Fruit fly (Drosophila melanogaster) whole organism, wandering third instar larva: ENCODE results near the gene Kmn2.

Experiments used
- CG32264 ChIP-seq: fragments of 200-800 bp; sonication (Bioruptor generic); optimal IDR thresholded peaks from 2 replicates; lab custom pipeline; 2016; ENCODE audit warnings: missing biosample characterization, missing genetic modification characterization
- CG9705 ChIP-seq: fragments of 200-800 bp; sonication (Bioruptor generic); optimal IDR thresholded peaks from 2 replicates; lab custom pipeline; 2018; ENCODE audit warnings: missing biosample characterization, mild to moderate bottlenecking, missing genetic modification characterization
- CrebA ChIP-seq: fragments of 200-800 bp; sonication (Bioruptor generic); optimal IDR thresholded peaks from 2 replicates; lab custom pipeline; 2016; ENCODE audit warnings: missing biosample characterization, mild to moderate bottlenecking, missing genetic modification characterization, borderline replicate concordance
- Dfd ChIP-seq: fragments of >200 bp; optimal IDR thresholded peaks from 2 replicates; lab custom pipeline; 2017; ENCODE audit warnings: missing biosample characterization, missing genetic modification characterization
- Dif ChIP-seq: fragments of 200-275, 200-300 bp; sonication (Bioruptor generic); optimal IDR thresholded peaks from 2 replicates; lab custom pipeline; 2018; ENCODE audit warnings: missing biosample characterization, missing genetic modification characterization; ENCODE audit not compliant: partially characterized antibody
- GATAd ChIP-seq: sonication (Bioruptor generic); optimal IDR thresholded peaks from 2 replicates; lab custom pipeline; 2016; ENCODE audit warnings: missing biosample characterization, missing genetic modification characterization
- HLH106 ChIP-seq: fragments of 200-800 bp; optimal IDR thresholded peaks from 3 replicates; lab custom pipeline; 2019; ENCODE audit warnings: missing biosample characterization, mild to moderate bottlenecking, missing genetic modification characterization, moderate library complexity
- Hnf4 ChIP-seq: fragments of 200-800 bp; sonication (Bioruptor generic); optimal IDR thresholded peaks from 2 replicates; lab custom pipeline; 2016; ENCODE audit warnings: missing biosample characterization, mild to moderate bottlenecking, missing genetic modification characterization
- Hr78 ChIP-seq: fragments of >200 bp; optimal IDR thresholded peaks from 2 replicates; lab custom pipeline; 2017; ENCODE audit warnings: missing biosample characterization, missing genetic modification characterization
- Hr83 ChIP-seq: fragments of 200-300 bp; sonication (Bioruptor generic); optimal IDR thresholded peaks from 2 replicates; lab custom pipeline; 2016; ENCODE audit warnings: missing biosample characterization, mild to moderate bottlenecking, missing genetic modification characterization, moderate library complexity; ENCODE audit not compliant: poor library complexity, severe bottlenecking
- Mio ChIP-seq: sonication (Bioruptor generic); optimal IDR thresholded peaks from 2 replicates; lab custom pipeline; 2016; ENCODE audit warnings: missing biosample characterization, missing genetic modification characterization
- Myc ChIP-seq: fragments of >200 bp; optimal IDR thresholded peaks from 2 replicates; lab custom pipeline; 2017
- N ChIP-seq: fragments of >200 bp; optimal IDR thresholded peaks from 2 replicates; lab custom pipeline; 2018; ENCODE audit warnings: missing biosample characterization, missing external identifiers, missing genetic modification characterization
- OdsH ChIP-seq: fragments of 200-800 bp; sonication (Bioruptor generic); optimal IDR thresholded peaks from 2 replicates; lab custom pipeline; 2016; ENCODE audit warnings: missing biosample characterization, mild to moderate bottlenecking, missing genetic modification characterization
- Rel ChIP-seq, 2 experiments: fragments of 200-800 bp; sonication (Bioruptor generic) in 1 of 2; optimal IDR thresholded peaks; 2 replicates in 1 of 2; 3 replicates in 1 of 2; lab custom pipeline; 2016 to 2019; ENCODE audit warnings: mild to moderate bottlenecking in 2 of 2, missing biosample characterization in 2 of 2, missing genetic modification characterization in 2 of 2, moderate library complexity in 1 of 2
- Sp1 ChIP-seq: fragments of 200-800 bp; sonication (Bioruptor generic); optimal IDR thresholded peaks from 3 replicates; lab custom pipeline; 2019; ENCODE audit warnings: missing biosample characterization, mild to moderate bottlenecking, missing genetic modification characterization, moderate library complexity
- Vsx2 ChIP-seq: fragments of 200-300, 225-300 bp; sonication (Bioruptor generic); optimal IDR thresholded peaks from 2 replicates; lab custom pipeline; 2018; ENCODE audit warnings: missing biosample characterization, missing genetic modification characterization; ENCODE audit not compliant: partially characterized antibody
- br ChIP-seq: fragments of 200-800 bp; sonication (Bioruptor generic); optimal IDR thresholded peaks from 2 replicates; lab custom pipeline; 2016; ENCODE audit warnings: missing biosample characterization, missing genetic modification characterization
- brk ChIP-seq: fragments of 200-800 bp; sonication (Bioruptor generic); optimal IDR thresholded peaks from 2 replicates; lab custom pipeline; 2016; ENCODE audit warnings: missing biosample characterization, mild to moderate bottlenecking, missing genetic modification characterization
- dl ChIP-seq, 2 experiments: fragments of 175-275, 200-275 bp in 1 of 2; fragments of 200-275 bp in 1 of 2; sonication (Bioruptor generic); optimal IDR thresholded peaks; lab custom pipeline; 2018; ENCODE audit warnings: mild to moderate bottlenecking in 2 of 2, missing biosample characterization in 2 of 2, missing genetic modification characterization in 2 of 2, moderate library complexity in 2 of 2; ENCODE audit not compliant: partially characterized antibody in 2 of 2, insufficient read depth in 1 of 2
- dmrt93B ChIP-seq: fragments of 200-800 bp; sonication (Bioruptor generic); optimal IDR thresholded peaks from 2 replicates; lab custom pipeline; 2018; ENCODE audit warnings: missing biosample characterization, mild to moderate bottlenecking, missing genetic modification characterization
- dsf ChIP-seq: sonication (Bioruptor generic); optimal IDR thresholded peaks from 2 replicates; lab custom pipeline; 2016; ENCODE audit warnings: missing biosample characterization, missing genetic modification characterization, borderline replicate concordance
- ey ChIP-seq: fragments of 200-800 bp; sonication (Bioruptor generic); optimal IDR thresholded peaks from 2 replicates; lab custom pipeline; 2016; ENCODE audit warnings: missing biosample characterization, missing genetic modification characterization
- foxo ChIP-seq, 2 experiments: fragments of 200-800 bp; sonication (Bioruptor generic); optimal IDR thresholded peaks; 2 replicates in 1 of 2; 3 replicates in 1 of 2; lab custom pipeline; 2016 to 2017; ENCODE audit warnings: missing biosample characterization in 2 of 2, missing genetic modification characterization in 2 of 2
- fru ChIP-seq: fragments of 200-800 bp; sonication (Bioruptor generic); optimal IDR thresholded peaks from 3 replicates; lab custom pipeline; 2016; ENCODE audit warnings: missing biosample characterization, mild to moderate bottlenecking, missing genetic modification characterization
- jim ChIP-seq: fragments of 175-275, 200-325 bp; sonication (Bioruptor generic); optimal IDR thresholded peaks from 2 replicates; lab custom pipeline; 2016; ENCODE audit warnings: missing biosample characterization, mild to moderate bottlenecking, missing genetic modification characterization
- lola ChIP-seq: fragments of >200 bp; optimal IDR thresholded peaks from 2 replicates; lab custom pipeline; 2017; ENCODE audit warnings: missing biosample characterization, missing genetic modification characterization
- pan ChIP-seq: fragments of >200 bp; optimal IDR thresholded peaks from 2 replicates; lab custom pipeline; 2017
- psq ChIP-seq: fragments of 200-800 bp; sonication (Bioruptor generic); optimal IDR thresholded peaks from 3 replicates; lab custom pipeline; 2017; ENCODE audit warnings: missing biosample characterization, mild to moderate bottlenecking, missing genetic modification characterization, moderate library complexity
- rgr ChIP-seq: fragments of 200-800 bp; sonication (Bioruptor generic); optimal IDR thresholded peaks from 3 replicates; lab custom pipeline; 2016; ENCODE audit warnings: missing biosample characterization, mild to moderate bottlenecking, missing genetic modification characterization
- sage ChIP-seq: fragments of 200-800 bp; sonication (Bioruptor generic); optimal IDR thresholded peaks from 2 replicates; lab custom pipeline; 2016; ENCODE audit warnings: missing biosample characterization, mild to moderate bottlenecking, missing genetic modification characterization
- sv ChIP-seq: fragments of 200-800 bp; sonication (Bioruptor generic); optimal IDR thresholded peaks from 3 replicates; lab custom pipeline; 2016; ENCODE audit warnings: missing biosample characterization, missing genetic modification characterization
- tai ChIP-seq: sonication (Bioruptor generic); optimal IDR thresholded peaks from 2 replicates; lab custom pipeline; 2016; ENCODE audit warnings: missing biosample characterization, missing genetic modification characterization
- woc ChIP-seq: sonication (Bioruptor generic); optimal IDR thresholded peaks from 2 replicates; lab custom pipeline; 2016; ENCODE audit warnings: missing biosample characterization, mild to moderate bottlenecking, missing genetic modification characterization

Gene Kmn2

DNA sequence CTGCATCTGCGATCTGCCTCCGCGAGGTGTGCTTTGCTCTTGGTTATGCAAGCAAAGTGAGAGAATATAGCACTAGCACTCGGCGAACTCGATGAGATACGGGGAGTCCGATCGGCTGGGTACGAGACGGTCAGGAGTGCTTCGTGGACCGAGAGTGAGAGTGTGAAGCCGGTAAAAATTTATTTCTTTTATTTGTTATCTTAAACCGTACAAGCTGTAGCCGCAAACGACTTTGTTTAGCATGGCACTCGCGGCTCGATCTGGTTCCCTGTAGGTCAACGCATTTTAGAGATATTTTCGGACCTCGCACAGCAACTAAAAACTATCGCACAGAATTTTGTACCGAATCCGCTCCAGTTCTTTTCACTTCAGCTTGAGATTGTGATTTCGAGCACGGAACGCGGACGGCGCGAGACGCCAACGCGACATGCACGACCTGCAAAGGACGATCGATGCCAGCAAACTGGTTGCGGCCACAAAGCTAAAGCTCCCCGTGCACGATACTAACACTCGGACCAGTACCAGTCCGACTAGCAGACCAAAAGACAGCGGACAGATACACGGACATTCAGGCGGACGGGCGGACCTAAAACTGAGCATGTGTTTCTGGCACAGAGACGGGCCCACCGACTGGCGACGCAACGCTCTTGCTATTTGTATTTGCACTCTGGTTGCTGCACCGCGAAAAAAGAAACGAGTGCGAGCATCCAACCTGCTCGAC, 34.4 kb downstream of the Kmn2 start:
- TF ChIP-seq Vsx2: peak; percentile 62
- TF ChIP-seq sv (GFP tag; lab: Kevin White, UChicago): no peak
- TF ChIP-seq Mio (GFP tag; lab: Kevin White, UChicago): no peak
- peak in 1 of 2 experiments; percentile 13 for TF ChIP-seq dl (GFP tag; optimal IDR thresholded peaks at IDR 0.05; lab: Kevin White, UChicago; ENCODE audit: insufficient read depth in 1 of 2, partially characterized antibody in 2 of 2)
- TF ChIP-seq Dif (GFP tag; lab: Kevin White, UChicago): peak; percentile 77
- TF ChIP-seq OdsH (GFP tag; lab: Kevin White, UChicago): no peak
- no peak for TF ChIP-seq ey
- TF ChIP-seq Dfd (GFP tag; lab: Kevin White, UChicago): no peak
- TF ChIP-seq, all 38 proteins: peak for 3

DNA sequence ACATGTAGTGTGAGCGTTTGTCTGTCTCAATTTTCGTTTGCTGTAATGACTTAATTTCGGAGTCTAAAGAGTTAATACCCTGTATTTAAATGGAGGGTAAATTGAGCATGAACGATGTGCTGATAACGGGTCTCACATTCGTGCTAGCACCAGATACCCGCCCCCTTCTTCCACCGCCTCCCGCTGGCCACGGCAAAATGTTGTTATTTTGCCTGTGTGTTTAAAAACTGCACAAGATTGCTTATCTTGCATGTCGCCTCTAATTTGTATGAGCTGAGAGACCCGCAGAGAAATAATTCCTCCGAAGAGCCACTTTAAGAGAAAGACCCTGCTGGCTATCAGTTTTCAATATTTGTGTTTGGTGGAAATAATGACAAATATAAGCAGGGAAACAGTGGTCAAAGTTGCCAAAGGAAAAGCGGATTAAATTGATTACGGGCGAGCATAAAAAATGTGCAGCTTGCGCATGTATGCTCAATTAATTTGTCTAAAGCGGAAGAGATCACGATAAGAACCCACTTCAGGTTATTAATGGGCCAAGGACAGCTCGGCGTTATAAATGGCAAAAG, 36.3 kb downstream of the Kmn2 start:
- no peak for TF ChIP-seq sage (GFP tag; lab: Kevin White, UChicago)
- TF ChIP-seq br (GFP tag; lab: Kevin White, UChicago): peak; percentile 29
- no peak for TF ChIP-seq lola (GFP tag; lab: Kevin White, UChicago)
- TF ChIP-seq fru (GFP tag; lab: Kevin White, UChicago): peak; percentile 23
- TF ChIP-seq psq (GFP tag; lab: Kevin White, UChicago): peak; percentile 33
- TF ChIP-seq Dif (GFP tag; lab: Kevin White, UChicago): peak; percentile 60

DNA sequence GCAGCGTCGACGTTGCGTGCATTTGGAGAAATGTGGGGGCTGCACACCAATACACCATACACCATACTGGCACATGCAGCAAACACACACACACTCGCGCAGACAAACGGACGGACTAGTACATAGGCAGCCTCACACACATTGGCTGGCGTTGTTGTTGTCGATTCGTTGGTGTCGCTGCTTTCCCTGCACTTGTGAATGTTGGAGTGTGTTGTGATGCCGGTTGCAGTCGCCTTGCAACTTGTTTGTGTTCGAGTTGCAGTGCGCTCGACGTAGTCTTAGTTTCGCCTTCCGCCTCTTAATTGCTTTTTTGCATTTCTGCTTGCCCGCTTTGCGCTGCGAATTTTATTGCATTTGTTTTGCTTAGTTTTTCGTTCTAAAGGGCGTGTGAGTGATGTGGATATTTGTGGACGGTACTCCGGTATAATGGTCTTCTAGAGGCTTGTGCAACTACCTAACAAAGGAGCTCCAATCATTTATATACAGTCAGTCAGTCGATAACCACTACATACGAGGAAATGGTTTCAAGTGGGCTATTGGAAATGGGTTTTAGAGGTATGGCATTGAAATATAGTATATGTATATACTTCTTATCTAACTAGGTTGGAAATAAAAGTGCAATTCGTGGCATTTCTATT, 37.5 kb downstream of the Kmn2 start:
- TF ChIP-seq Dif (GFP tag; lab: Kevin White, UChicago) (peak; percentile 8), N (peak; percentile 73), Rel (GFP tag; optimal IDR thresholded peaks at IDR 0.05; lab: Kevin White, UChicago) (no peak), Rel (tag; optimal IDR thresholded peaks at IDR 0.05; lab: Kevin White, UChicago) (peak; percentile 34), Sp1 (GFP tag; lab: Kevin White, UChicago) (no peak), CG32264 (no peak), CrebA (GFP tag; lab: Kevin White, UChicago) (peak; percentile 57), dl (GFP tag; optimal IDR thresholded peaks at IDR 0.05; lab: Kevin White, UChicago; ENCODE audit: insufficient read depth in 1 of 2, partially characterized antibody in 2 of 2) (peak; percentile 48 to 65), Hr83 (GFP tag; lab: Kevin White, UChicago) (no peak)
- TF ChIP-seq, all 38 proteins: peak for 5

- no peak for TF ChIP-seq Mio (GFP tag; lab: Kevin White, UChicago)
- peak; percentile 9 for TF ChIP-seq Dif (GFP tag; lab: Kevin White, UChicago)
- TF ChIP-seq lola (GFP tag; lab: Kevin White, UChicago): no peak
- no peak for TF ChIP-seq dsf (GFP tag; lab: Kevin White, UChicago)
- no peak for TF ChIP-seq Myc (lab: Kevin White, UChicago)
- TF ChIP-seq psq (GFP tag; lab: Kevin White, UChicago): peak; percentile 61
- TF ChIP-seq Hnf4 (GFP tag; lab: Kevin White, UChicago): no peak
- peak in 1 of 2 experiments; percentile 32 for TF ChIP-seq dl (GFP tag; optimal IDR thresholded peaks at IDR 0.05; lab: Kevin White, UChicago; ENCODE audit: insufficient read depth in 1 of 2, partially characterized antibody in 2 of 2)
- peak; percentile 11 for TF ChIP-seq ey
- TF ChIP-seq pan (lab: Kevin White, UChicago): no peak
- TF ChIP-seq brk (GFP tag; lab: Kevin White, UChicago): no peak
- peak in 1 of 2 experiments; percentile 72 for TF ChIP-seq foxo (GFP tag; optimal IDR thresholded peaks at IDR 0.05; lab: Kevin White, UChicago)
- TF ChIP-seq Rel (GFP tag; optimal IDR thresholded peaks at IDR 0.05; lab: Kevin White, UChicago): peak; percentile 11
- TF ChIP-seq Rel (tag; optimal IDR thresholded peaks at IDR 0.05; lab: Kevin White, UChicago): no peak
- no peak for TF ChIP-seq Dfd (GFP tag; lab: Kevin White, UChicago)
- TF ChIP-seq Sp1 (GFP tag; lab: Kevin White, UChicago): peak; percentile 67
- peak; percentile 61 for TF ChIP-seq woc (GFP tag; lab: Kevin White, UChicago)
- TF ChIP-seq jim: no peak
- TF ChIP-seq fru (GFP tag; lab: Kevin White, UChicago): peak; percentile 45
- peak; percentile 37 for TF ChIP-seq OdsH (GFP tag; lab: Kevin White, UChicago)
- TF ChIP-seq Hr78: no peak
- TF ChIP-seq GATAd (GFP tag; lab: Kevin White, UChicago): no peak
- peak; percentile 66 for TF ChIP-seq HLH106 (tag; lab: Kevin White, UChicago)
- peak; percentile 61 for TF ChIP-seq dmrt93B (GFP tag; lab: Kevin White, UChicago)
- TF ChIP-seq rgr (GFP tag; lab: Kevin White, UChicago): peak; percentile 39
- peak; percentile 48 for TF ChIP-seq Hr83 (GFP tag; lab: Kevin White, UChicago)
- peak; percentile 1 for TF ChIP-seq CG9705 (GFP tag; lab: Kevin White, UChicago)
- no peak for TF ChIP-seq sage (GFP tag; lab: Kevin White, UChicago)
- no peak for TF ChIP-seq Vsx2
- no peak for TF ChIP-seq br (GFP tag; lab: Kevin White, UChicago)
- TF ChIP-seq CrebA (GFP tag; lab: Kevin White, UChicago): peak; percentile 20
- TF ChIP-seq tai (GFP tag; lab: Kevin White, UChicago): no peak
- TF ChIP-seq sv (GFP tag; lab: Kevin White, UChicago): peak; percentile 8
These were observed 38.2 kb downstream of the Kmn2 start for dm6 chr3R:7962778-7963494.
